Worm (Caenorhabditis elegans) whole organism, mixed stage, embryonic: ENCODE results near the gene ZK1240.5.
A peak's percentile ranks its signal among the peaks of the same experiment; 100 is the strongest.

ENCODE experiments used
- M03D4.4 ChIP-seq: sonication (generic microtip); optimal IDR thresholded peaks from 2 replicates; lab custom pipeline; 2017; ENCODE audit warnings: mild to moderate bottlenecking, missing genetic modification characterization, missing compliant biosample characterization
- bed-3 ChIP-seq: fragments of 200-800 bp; sonication (Bioruptor generic); optimal IDR thresholded peaks from 3 replicates; lab custom pipeline; 2018; ENCODE audit warnings: mild to moderate bottlenecking, missing genetic modification characterization, moderate library complexity, missing compliant biosample characterization
- blmp-1 ChIP-seq: fragments of 150-350 bp; optimal IDR thresholded peaks from 2 replicates; lab custom pipeline; 2014; ENCODE audit warnings: missing biosample characterization, missing genetic modification characterization
- ceh-39 ChIP-seq: fragments of 150-350 bp; optimal IDR thresholded peaks from 2 replicates; lab custom pipeline; 2014; ENCODE audit warnings: missing biosample characterization, missing genetic modification characterization
- ceh-83 ChIP-seq: fragments of 200-800 bp; sonication (Bioruptor generic); optimal IDR thresholded peaks from 2 replicates; lab custom pipeline; 2018; ENCODE audit warnings: mild to moderate bottlenecking, missing genetic modification characterization, missing compliant biosample characterization
- cnd-1 ChIP-seq: fragments of 200-800 bp; sonication (Bioruptor generic); optimal IDR thresholded peaks from 2 replicates; lab custom pipeline; 2018; ENCODE audit warnings: mild to moderate bottlenecking, missing genetic modification characterization, missing compliant biosample characterization
- drap-1 ChIP-seq: fragments of 200-800 bp; sonication (Bioruptor generic); optimal IDR thresholded peaks from 3 replicates; lab custom pipeline; 2018; ENCODE audit warnings: mild to moderate bottlenecking, missing genetic modification characterization, missing compliant biosample characterization
- elt-1 ChIP-seq: sonication (generic microtip); optimal IDR thresholded peaks from 2 replicates; lab custom pipeline; 2017; ENCODE audit warnings: missing genetic modification characterization, mild to moderate bottlenecking, missing compliant biosample characterization, antibody characterized with exemption, moderate library complexity, borderline replicate concordance; ENCODE audit not compliant: insufficient read depth
- elt-3 ChIP-seq: fragments of 150-350 bp; optimal IDR thresholded peaks from 2 replicates; lab custom pipeline; 2014; ENCODE audit warnings: missing biosample characterization, missing genetic modification characterization
- flh-1 ChIP-seq: fragments of 200-800 bp; sonication (Bioruptor generic); optimal IDR thresholded peaks from 2 replicates; lab custom pipeline; 2018; ENCODE audit warnings: mild to moderate bottlenecking, missing genetic modification characterization, moderate library complexity, missing compliant biosample characterization
- hlh-1 ChIP-seq: fragments of 150-350 bp; optimal IDR thresholded peaks from 2 replicates; lab custom pipeline; 2014; ENCODE audit warnings: missing biosample characterization, missing genetic modification reagents, missing genetic modification characterization
- lin-13 ChIP-seq: fragments of 150-350 bp; optimal IDR thresholded peaks from 2 replicates; lab custom pipeline; 2014; ENCODE audit warnings: missing biosample characterization, missing genetic modification characterization
- lin-32 ChIP-seq: fragments of 200-800 bp; sonication (Bioruptor generic); optimal IDR thresholded peaks from 2 replicates; lab custom pipeline; 2018; ENCODE audit warnings: mild to moderate bottlenecking, missing genetic modification characterization, missing compliant biosample characterization
- mab-5 ChIP-seq: fragments of 150-350 bp; optimal IDR thresholded peaks from 2 replicates; lab custom pipeline; 2014; ENCODE audit warnings: missing biosample characterization, missing genetic modification characterization
- mep-1 ChIP-seq: fragments of 150-350 bp; optimal IDR thresholded peaks from 2 replicates; lab custom pipeline; 2017; ENCODE audit warnings: missing biosample characterization, missing genetic modification reagents, missing genetic modification characterization, inconsistent platforms
- nhr-12 ChIP-seq: fragments of 150-350 bp; optimal IDR thresholded peaks from 2 replicates; lab custom pipeline; 2014; ENCODE audit warnings: missing biosample characterization, missing genetic modification characterization
- nhr-2 ChIP-seq: fragments of 150-350 bp; optimal IDR thresholded peaks from 2 replicates; lab custom pipeline; 2014; ENCODE audit warnings: missing biosample characterization, missing genetic modification characterization
- nhr-237 ChIP-seq: fragments of 150-350 bp; optimal IDR thresholded peaks from 2 replicates; lab custom pipeline; 2014; ENCODE audit warnings: missing biosample characterization, missing genetic modification characterization
- nhr-28 ChIP-seq: fragments of 150-350 bp; optimal IDR thresholded peaks from 2 replicates; lab custom pipeline; 2014; ENCODE audit warnings: missing biosample characterization, missing genetic modification characterization
- nhr-76 ChIP-seq: sonication (generic microtip); optimal IDR thresholded peaks from 2 replicates; lab custom pipeline; 2017; ENCODE audit warnings: missing biosample characterization, missing genetic modification characterization
- sem-2 ChIP-seq: fragments of 200-800 bp; sonication (Bioruptor generic); optimal IDR thresholded peaks from 2 replicates; lab custom pipeline; 2018; ENCODE audit warnings: mild to moderate bottlenecking, missing genetic modification characterization, missing compliant biosample characterization
- snpc-4 ChIP-seq: fragments of 150-350 bp; optimal IDR thresholded peaks from 2 replicates; lab custom pipeline; 2014; ENCODE audit warnings: missing biosample characterization, missing genetic modification characterization
- unc-120 ChIP-seq: sonication (generic microtip); optimal IDR thresholded peaks from 2 replicates; lab custom pipeline; 2017; ENCODE audit warnings: missing genetic modification characterization, missing compliant biosample characterization; ENCODE audit not compliant: poor library complexity, severe bottlenecking
- unc-39 ChIP-seq: fragments of 150-350 bp; optimal IDR thresholded peaks from 2 replicates; lab custom pipeline; 2014; ENCODE audit warnings: missing biosample characterization, missing genetic modification characterization
- unc-62 ChIP-seq: fragments of 150-350 bp; optimal IDR thresholded peaks from 2 replicates; lab custom pipeline; 2014; ENCODE audit warnings: missing biosample characterization, missing genetic modification reagents, missing genetic modification characterization
- zip-8 ChIP-seq: fragments of 150-350 bp; optimal IDR thresholded peaks from 2 replicates; lab custom pipeline; 2014; ENCODE audit warnings: missing biosample characterization, missing genetic modification characterization
- ztf-11 ChIP-seq: fragments of 150-350 bp; optimal IDR thresholded peaks from 2 replicates; lab custom pipeline; 2014; ENCODE audit warnings: missing biosample characterization, missing genetic modification characterization

The ZK1240.5 gene

ce11 chrII:2306741-2307140 lies 11.0 kb downstream of the ZK1240.5 start, which contains the start of gene B0281.3:
B0281.3 (plus strand) TSS chrII:2307041.
- no peak for TF ChIP-seq drap-1 (GFP tag; lab: Kevin White, UChicago)

ce11 chrII:2305507-2305906 lies 12.2 kb downstream of the ZK1240.5 start:
- TF ChIP-seq elt-3 (tag; lab: Kevin White, UChicago) (no peak), nhr-237 (no peak), unc-62 (GFP tag; lab: Kevin White, UChicago) (no peak), blmp-1 (tag; lab: Kevin White, UChicago) (no peak), nhr-28 (tag; lab: Kevin White, UChicago) (no peak), ceh-83 (no peak)
- TF ChIP-seq, all 35 proteins: peak for 0

- no peak for TF ChIP-seq nhr-28 (tag; lab: Kevin White, UChicago)
- no peak for TF ChIP-seq bed-3 (GFP tag; lab: Kevin White, UChicago)
- TF ChIP-seq elt-1: no peak
- TF ChIP-seq unc-120 (tag; lab: Kevin White, UChicago): no peak
- TF ChIP-seq drap-1 (GFP tag; lab: Kevin White, UChicago): no peak
- TF ChIP-seq nhr-12 (tag; lab: Kevin White, UChicago): no peak
- TF ChIP-seq snpc-4 (tag; lab: Kevin White, UChicago): no peak
- TF ChIP-seq zip-8 (tag; lab: Kevin White, UChicago): no peak
- no peak for TF ChIP-seq ceh-83
- TF ChIP-seq, all 35 proteins: peak for 0
These were observed 13.2 kb downstream of the ZK1240.5 start for ce11 chrII:2304575-2304974.

ce11 chrII:2302330-2302729 lies 15.4 kb downstream of the ZK1240.5 start, which contains the start of gene B0281.6:
B0281.6 (minus strand) TSS chrII:2302430.
- TF ChIP-seq sem-2 (no peak), unc-62 (GFP tag; lab: Kevin White, UChicago) (no peak)

ce11 chrII:2300861-2301260 lies 16.9 kb downstream of the ZK1240.5 start, which contains the start of gene B0281.5:
B0281.5 (minus strand) TSS chrII:2300961.
- TF ChIP-seq nhr-2 (peak; percentile 37), M03D4.4 (no peak), ceh-39 (peak; percentile 21), nhr-76 (tag; lab: Kevin White, UChicago) (no peak), nhr-12 (tag; lab: Kevin White, UChicago) (no peak)

- TF ChIP-seq cnd-1 (tag; lab: Kevin White, UChicago): no peak
- TF ChIP-seq snpc-4 (tag; lab: Kevin White, UChicago): no peak
- TF ChIP-seq mab-5: no peak
- TF ChIP-seq hlh-1: no peak
- TF ChIP-seq mep-1 (tag; lab: Kevin White, UChicago): no peak
- TF ChIP-seq M03D4.4: no peak
- no peak for TF ChIP-seq elt-1
- TF ChIP-seq blmp-1 (tag; lab: Kevin White, UChicago): no peak
- TF ChIP-seq lin-32 (GFP tag; lab: Kevin White, UChicago): no peak
- TF ChIP-seq nhr-2: no peak
These were observed 19.0 kb downstream of the ZK1240.5 start, which contains the start of gene B0281.4 for ce11 chrII:2298742-2299141. B0281.4 (minus strand) TSS chrII:2298842.

- TF ChIP-seq nhr-2 (no peak), hlh-1 (no peak), snpc-4 (tag; lab: Kevin White, UChicago) (no peak), ztf-11 (tag; lab: Kevin White, UChicago) (no peak), unc-39 (tag; lab: Kevin White, UChicago) (no peak), ceh-39 (no peak), elt-1 (no peak), elt-3 (tag; lab: Kevin White, UChicago) (no peak), nhr-12 (tag; lab: Kevin White, UChicago) (no peak), sem-2 (no peak), nhr-28 (tag; lab: Kevin White, UChicago) (no peak), flh-1 (GFP tag; lab: Kevin White, UChicago) (no peak), lin-13 (tag; lab: Kevin White, UChicago) (no peak), zip-8 (tag; lab: Kevin White, UChicago) (no peak), mab-5 (no peak)
These were observed 21.9 kb downstream of the ZK1240.5 start, which contains the start of gene fbxc-25 for ce11 chrII:2295817-2296315. fbxc-25 (minus strand) TSS chrII:2296265.
